Worm (Caenorhabditis elegans) whole organism, mixed stage, embryonic: ENCODE data around the gene F35C11.5.

Experiments used
- M03D4.4 ChIP-seq: sonication (generic microtip); optimal IDR thresholded peaks from 2 replicates; lab custom pipeline; 2017; ENCODE audit warnings: mild to moderate bottlenecking, missing genetic modification characterization, missing compliant biosample characterization
- ceh-43 ChIP-seq: fragments of 200-800 bp; sonication (Bioruptor generic); optimal IDR thresholded peaks from 2 replicates; lab custom pipeline; 2018; ENCODE audit warnings: mild to moderate bottlenecking, missing genetic modification characterization, moderate library complexity, missing compliant biosample characterization
- elt-3 ChIP-seq: fragments of 150-350 bp; optimal IDR thresholded peaks from 2 replicates; lab custom pipeline; 2014; ENCODE audit warnings: missing biosample characterization, missing genetic modification characterization
- lin-13 ChIP-seq: fragments of 150-350 bp; optimal IDR thresholded peaks from 2 replicates; lab custom pipeline; 2014; ENCODE audit warnings: missing biosample characterization, missing genetic modification characterization
- mep-1 ChIP-seq: fragments of 150-350 bp; optimal IDR thresholded peaks from 2 replicates; lab custom pipeline; 2017; ENCODE audit warnings: missing biosample characterization, missing genetic modification reagents, missing genetic modification characterization, inconsistent platforms
- nhr-2 ChIP-seq: fragments of 150-350 bp; optimal IDR thresholded peaks from 2 replicates; lab custom pipeline; 2014; ENCODE audit warnings: missing biosample characterization, missing genetic modification characterization
- pha-4 ChIP-seq: fragments of 150-350 bp; optimal IDR thresholded peaks from 2 replicates; lab custom pipeline; 2018; ENCODE audit warnings: missing biosample characterization, missing genetic modification reagents, missing genetic modification characterization
- unc-62 ChIP-seq: fragments of 150-350 bp; optimal IDR thresholded peaks from 2 replicates; lab custom pipeline; 2014; ENCODE audit warnings: missing biosample characterization, missing genetic modification reagents, missing genetic modification characterization

DNA sequence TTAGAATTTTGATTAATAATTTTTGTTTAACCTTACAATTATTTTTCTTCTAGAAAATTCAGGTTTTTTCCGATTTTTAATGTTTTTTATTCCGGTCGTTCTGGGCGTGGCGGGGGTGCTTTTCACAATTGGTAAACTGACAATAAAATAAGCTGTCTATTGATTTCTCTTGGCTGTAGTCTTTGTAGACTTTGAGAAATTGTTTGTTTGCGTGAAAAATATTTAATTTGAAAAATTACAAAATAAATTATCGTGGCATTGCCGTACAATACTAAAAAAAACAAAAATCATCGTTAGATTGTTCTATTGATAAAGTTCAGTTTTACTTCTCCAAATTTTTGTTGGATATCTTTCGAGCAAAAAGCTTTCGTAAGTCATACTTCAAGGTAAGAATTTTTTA lies 7.1 kb upstream of the F35C11.5 start, which contains the start of gene F35C11.3:
- TF ChIP-seq unc-62 (GFP tag; lab: Kevin White, UChicago) (no peak), lin-13 (tag; lab: Kevin White, UChicago) (no peak), pha-4 (tag; lab: Kevin White, UChicago) (no peak), elt-3 (no peak), mep-1 (no peak), ceh-43 (no peak), M03D4.4 (tag; lab: Kevin White, UChicago) (no peak), nhr-2 (tag; lab: Kevin White, UChicago) (no peak)
